Worm (Caenorhabditis elegans) whole organism, late embryonic: Measurements from ENCODE around the gene F35A5.5.
A peak's percentile ranks its signal among the peaks of the same experiment; 100 is the strongest.

ENCODE experiments used
- C08G9.2 ChIP-seq: sonication (generic microtip); optimal IDR thresholded peaks from 2 replicates; lab custom pipeline; 2016; ENCODE audit warnings: mild to moderate bottlenecking, missing genetic modification characterization, moderate library complexity, missing compliant biosample characterization
- T23F11.4 ChIP-seq: fragments of 200-800 bp; sonication (Bioruptor generic); optimal IDR thresholded peaks from 2 replicates; lab custom pipeline; 2018; ENCODE audit warnings: mild to moderate bottlenecking, missing genetic modification characterization, missing compliant biosample characterization
- ahr-1 ChIP-seq: sonication (generic microtip); optimal IDR thresholded peaks from 2 replicates; lab custom pipeline; 2016; ENCODE audit warnings: missing genetic modification characterization, missing compliant biosample characterization
- ama-1 ChIP-seq: fragments of 150-350 bp; optimal IDR thresholded peaks from 2 replicates; lab custom pipeline; 2014
- ceh-14 ChIP-seq: sonication (generic microtip); optimal IDR thresholded peaks from 2 replicates; lab custom pipeline; 2016; ENCODE audit warnings: missing genotype, missing genetic modification characterization, missing compliant biosample characterization
- ceh-18 ChIP-seq: sonication (generic microtip); optimal IDR thresholded peaks from 2 replicates; lab custom pipeline; 2016; ENCODE audit warnings: missing genetic modification characterization, missing compliant biosample characterization
- ceh-19 ChIP-seq: fragments of 200-800 bp; sonication (Bioruptor generic); optimal IDR thresholded peaks from 2 replicates; lab custom pipeline; 2018; ENCODE audit warnings: mild to moderate bottlenecking, missing genetic modification characterization, missing compliant biosample characterization
- ceh-30 ChIP-seq: fragments of 150-350 bp; optimal IDR thresholded peaks from 2 replicates; lab custom pipeline; 2014; ENCODE audit warnings: missing biosample characterization, missing genetic modification characterization
- ceh-31 ChIP-seq: sonication (generic microtip); optimal IDR thresholded peaks from 2 replicates; lab custom pipeline; 2016; ENCODE audit warnings: missing genetic modification characterization, missing compliant biosample characterization
- ceh-34 ChIP-seq: sonication (generic microtip); optimal IDR thresholded peaks from 2 replicates; lab custom pipeline; 2016; ENCODE audit warnings: mild to moderate bottlenecking, missing genetic modification characterization, missing compliant biosample characterization
- ceh-6 ChIP-seq: fragments of 200-800 bp; sonication (Bioruptor generic); optimal IDR thresholded peaks from 2 replicates; lab custom pipeline; 2018; ENCODE audit warnings: mild to moderate bottlenecking, missing genetic modification characterization, missing compliant biosample characterization
- ceh-9 ChIP-seq: sonication (generic microtip); optimal IDR thresholded peaks from 2 replicates; lab custom pipeline; 2016; ENCODE audit warnings: mild to moderate bottlenecking, missing genetic modification characterization, inconsistent platforms, missing compliant biosample characterization
- dmd-4 ChIP-seq: sonication (generic microtip); optimal IDR thresholded peaks from 2 replicates; lab custom pipeline; 2016; ENCODE audit warnings: borderline replicate concordance, missing genetic modification characterization, missing compliant biosample characterization
- dve-1 ChIP-seq: sonication (generic microtip); optimal IDR thresholded peaks from 2 replicates; lab custom pipeline; 2017; ENCODE audit warnings: antibody characterized with exemption, mild to moderate bottlenecking, missing genetic modification characterization, missing compliant biosample characterization
- elt-2 ChIP-seq: sonication (generic microtip); optimal IDR thresholded peaks from 2 replicates; lab custom pipeline; 2016; ENCODE audit warnings: missing genetic modification reagents, missing genetic modification characterization, missing compliant biosample characterization
- fax-1 ChIP-seq: sonication (generic microtip); optimal IDR thresholded peaks from 2 replicates; lab custom pipeline; 2016; ENCODE audit warnings: missing genotype, missing genetic modification characterization, missing compliant biosample characterization
- fkh-6 ChIP-seq: sonication (generic microtip); optimal IDR thresholded peaks from 2 replicates; lab custom pipeline; 2016; ENCODE audit warnings: missing genetic modification characterization, missing compliant biosample characterization
- lin-11 ChIP-seq: fragments of 200-800 bp; sonication (Bioruptor generic); optimal IDR thresholded peaks from 2 replicates; lab custom pipeline; 2018; ENCODE audit warnings: mild to moderate bottlenecking, missing genetic modification characterization, missing compliant biosample characterization
- mec-3 ChIP-seq: sonication (generic microtip); optimal IDR thresholded peaks from 2 replicates; lab custom pipeline; 2016; ENCODE audit warnings: borderline replicate concordance, missing genetic modification characterization, missing compliant biosample characterization
- nhr-11 ChIP-seq: fragments of 150-350 bp; optimal IDR thresholded peaks from 2 replicates; lab custom pipeline; 2014; ENCODE audit warnings: missing biosample characterization, missing genetic modification characterization
- npax-4 ChIP-seq: sonication (generic microtip); optimal IDR thresholded peaks from 2 replicates; lab custom pipeline; 2016; ENCODE audit warnings: missing genetic modification characterization, missing compliant biosample characterization
- pha-2 ChIP-seq: sonication (generic microtip); optimal IDR thresholded peaks from 2 replicates; lab custom pipeline; 2017; ENCODE audit warnings: mild to moderate bottlenecking, missing genetic modification characterization, missing compliant biosample characterization
- ref-2 ChIP-seq: sonication (generic microtip); optimal IDR thresholded peaks from 2 replicates; lab custom pipeline; 2016; ENCODE audit warnings: missing genetic modification characterization, missing compliant biosample characterization
- rnt-1 ChIP-seq: sonication (generic microtip); optimal IDR thresholded peaks from 2 replicates; lab custom pipeline; 2016; ENCODE audit warnings: missing genetic modification characterization, missing compliant biosample characterization
- sox-4 ChIP-seq: sonication (generic microtip); optimal IDR thresholded peaks from 2 replicates; lab custom pipeline; 2017; ENCODE audit warnings: mild to moderate bottlenecking, missing genetic modification characterization, inconsistent platforms, missing compliant biosample characterization
- unc-55 ChIP-seq: sonication (generic microtip); optimal IDR thresholded peaks from 2 replicates; lab custom pipeline; 2017; ENCODE audit warnings: missing biosample characterization, missing genetic modification reagents, missing genetic modification characterization
- zip-5 ChIP-seq: sonication (generic microtip); optimal IDR thresholded peaks from 2 replicates; lab custom pipeline; 2016; ENCODE audit warnings: missing genetic modification characterization, missing compliant biosample characterization

F35A5.5 gene

DNA sequence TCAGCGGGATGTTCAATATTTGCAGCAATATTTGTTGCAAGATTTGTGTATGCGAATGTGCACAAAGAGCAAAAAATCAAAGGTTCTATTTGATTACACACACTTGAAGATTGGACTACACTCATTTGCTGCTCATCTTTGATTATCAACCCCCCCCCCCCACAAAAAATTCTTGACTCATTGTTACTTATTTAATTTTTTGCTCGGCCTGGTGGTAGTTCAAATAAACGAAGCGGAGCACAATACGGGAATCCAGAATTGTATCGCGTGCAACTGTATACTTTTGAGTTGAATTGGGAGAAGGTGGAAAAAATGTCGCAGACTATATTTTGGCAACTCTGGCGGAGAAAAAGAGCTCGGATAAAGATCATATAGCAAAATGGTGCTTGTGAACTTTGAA, at the start of gene F35A5.5:
TSS of gene F35A5.5 (minus strand) at position 101 of the 400 bp plus-strand sequence.
- TF ChIP-seq ceh-6 (GFP tag; lab: Kevin White, UChicago) (no peak), mec-3 (tag; lab: Kevin White, UChicago) (no peak), elt-2 (tag; lab: Kevin White, UChicago) (no peak), ceh-30 (tag; lab: Kevin White, UChicago) (no peak), ceh-19 (GFP tag; lab: Kevin White, UChicago) (no peak), ceh-31 (no peak), unc-55 (GFP tag; lab: Kevin White, UChicago) (no peak)
- TF ChIP-seq, all 69 proteins: peak for 0

DNA sequence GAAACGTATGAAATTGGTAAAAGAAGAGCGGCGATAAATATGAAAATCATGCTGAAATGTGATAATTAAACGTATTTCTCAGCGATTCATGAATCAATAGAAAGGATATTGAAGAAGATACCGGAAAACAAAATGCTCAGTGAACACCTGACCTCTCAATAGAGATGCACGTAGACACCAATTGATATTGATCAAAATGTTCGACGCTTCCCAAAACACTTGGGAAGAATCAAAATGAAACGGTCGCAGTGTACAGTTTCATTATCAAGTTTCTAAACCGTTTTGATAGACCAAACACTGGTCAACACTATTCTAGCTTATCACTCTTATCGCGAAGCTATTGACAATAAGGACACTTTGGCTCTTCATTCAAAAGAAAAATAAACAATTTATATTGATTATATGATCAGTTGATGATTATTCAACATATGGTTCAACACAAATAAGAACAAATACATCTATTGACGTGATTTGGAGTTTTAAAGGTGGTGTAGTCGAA, 46.9 kb upstream of the F35A5.5 start, which contains the start of gene ttr-48:
TSS of gene ttr-48 (minus strand) at position 51 of the 499 bp plus-strand sequence.
- TF ChIP-seq ceh-34 (tag; lab: Kevin White, UChicago) = no peak
- TF ChIP-seq elt-2 (tag; lab: Kevin White, UChicago) = peak; percentile 2

DNA sequence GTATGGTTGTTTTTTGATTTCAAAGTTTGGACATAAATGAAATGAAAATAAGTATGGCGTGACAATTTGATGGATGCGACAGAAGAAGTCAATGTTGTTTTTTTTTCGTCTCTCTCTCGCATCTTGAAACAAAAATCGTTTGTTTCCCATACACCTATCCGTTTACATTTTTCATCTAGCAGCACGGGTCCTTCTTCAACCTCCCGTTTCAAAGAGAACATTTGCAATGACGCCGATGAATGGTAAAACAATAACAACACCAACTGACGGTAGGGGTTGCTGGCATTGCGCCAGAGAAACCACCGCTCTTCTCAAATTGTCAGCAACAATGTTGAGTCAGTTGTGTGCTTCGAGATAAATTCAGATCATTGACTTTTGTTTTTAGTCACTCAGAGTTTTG, 43.6 kb upstream of the F35A5.5 start:
- TF ChIP-seq rnt-1 (tag; lab: Kevin White, UChicago) (peak; percentile 5), C08G9.2 (tag; lab: Kevin White, UChicago) (no peak)

DNA sequence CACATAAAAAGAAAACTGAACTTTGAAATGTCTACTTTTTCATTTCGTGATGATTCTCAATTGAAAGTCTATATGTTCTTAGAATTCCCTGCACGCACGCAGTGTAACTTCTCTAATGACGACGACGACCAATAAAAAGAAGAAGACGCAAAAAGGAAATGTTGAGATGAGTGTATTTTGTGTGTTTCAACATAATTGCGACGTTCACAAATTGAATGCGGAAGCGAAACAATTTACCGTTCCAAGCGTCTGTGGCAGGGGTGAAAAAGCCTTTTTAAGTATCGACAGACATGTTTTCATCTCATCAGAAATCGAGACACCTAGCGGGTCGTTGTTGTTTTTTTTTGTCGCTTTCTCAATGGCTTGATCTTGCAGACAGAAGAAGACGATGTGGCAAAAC, 43.1 kb upstream of the F35A5.5 start:
- TF ChIP-seq ceh-9 (tag; lab: Kevin White, UChicago) (no peak), ceh-14 (tag; lab: Kevin White, UChicago) (no peak), zip-5 (tag; lab: Kevin White, UChicago) (no peak), ceh-31 (no peak)

DNA sequence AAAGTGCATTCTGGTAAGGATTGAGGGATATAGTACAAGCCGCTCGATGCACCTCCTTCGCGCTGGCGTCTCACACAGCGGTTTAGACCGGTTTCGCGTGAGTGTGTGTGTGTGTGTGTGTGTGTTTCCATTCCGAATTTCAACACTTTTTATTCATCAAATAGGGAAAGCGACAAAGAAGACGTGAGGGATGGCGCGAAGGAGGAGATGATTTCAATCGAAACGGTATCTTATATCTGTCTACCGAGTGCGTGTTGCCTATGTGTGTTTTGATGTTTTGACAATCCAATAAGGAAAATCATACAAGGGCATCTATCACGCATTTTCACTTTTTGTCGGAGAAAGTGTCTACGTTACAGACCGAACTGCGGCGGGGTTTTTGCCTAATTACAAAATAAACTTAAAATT, 42.2 kb upstream of the F35A5.5 start:
- TF ChIP-seq dmd-4 (tag; lab: Kevin White, UChicago) (no peak), ref-2 (tag; lab: Kevin White, UChicago) (peak; percentile 40), fax-1 (tag; lab: Kevin White, UChicago) (no peak)

DNA sequence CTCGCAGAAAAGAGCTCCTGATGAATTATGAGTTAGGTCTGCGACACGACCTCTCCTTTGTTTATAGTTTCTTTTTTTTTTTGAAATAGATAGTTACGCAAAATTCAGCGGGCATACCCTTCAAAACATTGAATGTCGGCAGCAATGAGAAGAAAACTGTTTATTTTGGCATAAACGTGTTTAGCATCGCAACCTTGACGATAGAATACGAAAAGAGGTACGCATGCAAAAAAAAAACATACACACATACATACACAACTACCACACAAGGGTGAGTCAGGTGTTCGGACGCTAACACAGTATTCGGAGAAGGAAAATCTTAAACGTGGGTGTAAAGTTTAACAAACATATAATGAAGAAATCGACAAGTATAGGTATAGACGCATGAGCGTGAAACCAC, 40.1 kb upstream of the F35A5.5 start:
- TF ChIP-seq ama-1 = no peak
- TF ChIP-seq nhr-11 (tag; lab: Kevin White, UChicago) = no peak
- TF ChIP-seq unc-55 (GFP tag; lab: Kevin White, UChicago) = no peak
- TF ChIP-seq lin-11 (tag; lab: Kevin White, UChicago) = no peak
- TF ChIP-seq ahr-1 = no peak
- no peak for TF ChIP-seq npax-4 (tag; lab: Kevin White, UChicago)
- no peak for TF ChIP-seq elt-2 (tag; lab: Kevin White, UChicago)
- no peak for TF ChIP-seq ceh-31
- no peak for TF ChIP-seq ceh-18 (tag; lab: Kevin White, UChicago)
- no peak for TF ChIP-seq sox-4 (tag; lab: Kevin White, UChicago)
- TF ChIP-seq pha-2 (tag; lab: Kevin White, UChicago) = no peak
- TF ChIP-seq rnt-1 (tag; lab: Kevin White, UChicago) = no peak
- TF ChIP-seq, all 69 proteins: peak for 0

DNA sequence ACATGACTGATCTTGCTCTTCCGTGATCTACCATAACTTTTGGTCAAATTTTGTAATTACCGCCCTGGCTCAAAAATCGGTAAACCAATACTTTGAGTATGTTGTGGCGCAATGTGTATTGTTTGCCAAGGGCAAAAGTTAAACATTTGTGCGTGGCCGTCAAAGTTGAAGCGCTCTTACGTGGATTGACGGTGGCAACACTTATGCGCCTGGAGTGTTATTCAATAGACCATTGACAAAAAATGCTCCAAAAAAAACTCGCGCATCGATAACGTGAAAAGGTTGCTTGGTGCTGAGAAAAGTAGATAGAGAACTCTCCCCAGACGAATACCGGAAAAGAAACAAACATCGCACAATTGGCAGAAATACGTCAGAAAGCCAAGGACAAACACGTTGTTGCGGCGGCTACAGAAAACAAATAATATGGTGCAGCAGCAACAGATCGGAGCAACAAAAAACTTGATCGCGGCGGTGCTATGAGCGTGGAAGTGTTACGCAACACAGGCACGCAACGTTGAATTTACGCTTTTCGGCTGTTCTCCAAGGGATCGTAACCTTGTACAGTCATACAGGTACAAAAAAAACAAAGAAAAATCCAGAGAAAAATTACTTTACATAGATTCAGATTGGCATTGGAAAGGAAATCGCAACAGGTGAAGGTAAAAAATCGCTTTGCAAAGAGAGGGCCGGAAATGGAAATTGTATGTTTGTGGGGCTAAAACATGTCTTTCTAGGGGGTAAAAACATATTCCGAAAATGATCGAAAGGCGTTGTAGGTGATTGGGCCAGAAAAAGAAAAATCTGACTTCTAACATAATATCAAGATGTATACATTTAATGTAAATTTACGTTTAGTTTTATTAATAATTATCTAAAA, 38.7 kb upstream of the F35A5.5 start:
- TF ChIP-seq fkh-6 (no peak), T23F11.4 (GFP tag; lab: Kevin White, UChicago) (no peak), dve-1 (tag; lab: Kevin White, UChicago) (peak; percentile 15), ceh-34 (tag; lab: Kevin White, UChicago) (no peak), rnt-1 (tag; lab: Kevin White, UChicago) (no peak)
